Fruit fly (Drosophila melanogaster) whole organism, embryonic: ENCODE data around the gene cnc.

Source experiments
- Abd-B ChIP-seq: fragments of 200-800 bp; sonication (Bioruptor generic); optimal IDR thresholded peaks from 2 replicates; lab custom pipeline; 2018; ENCODE audit warnings: missing biosample characterization, mild to moderate bottlenecking, missing genetic modification characterization, moderate library complexity
- CG10366 ChIP-seq: fragments of 200-800 bp; sonication (Bioruptor generic); IDR thresholded peaks from 2 replicates; pipeline ENCODE4 v1.3.6; 2022; ENCODE audit warnings: missing biosample characterization, missing genetic modification characterization
- CG11456 ChIP-seq: fragments of 200-800 bp; sonication (Bioruptor generic); IDR thresholded peaks from 3 replicates; pipeline ENCODE4 v1.3.6; 2022; ENCODE audit warnings: missing biosample characterization, missing genetic modification characterization
- CG11695 ChIP-seq: fragments of 200-800 bp; sonication (Bioruptor generic); IDR thresholded peaks from 3 replicates; pipeline ENCODE4 v1.3.6; 2022; ENCODE audit warnings: missing biosample characterization, missing genetic modification characterization
- CG12744 ChIP-seq: fragments of 200-800 bp; sonication (Bioruptor generic); optimal IDR thresholded peaks from 2 replicates; lab custom pipeline; 2016; ENCODE audit warnings: missing biosample characterization, missing genetic modification characterization
- CG14441 ChIP-seq: fragments of 200-800 bp; sonication (Bioruptor generic); IDR thresholded peaks from 2 replicates; pipeline ENCODE4 v1.3.6; 2022; ENCODE audit warnings: missing biosample characterization, missing genetic modification characterization
- CG15269 ChIP-seq: fragments of 200-800 bp; sonication (Bioruptor generic); optimal IDR thresholded peaks from 2 replicates; lab custom pipeline; 2018; ENCODE audit warnings: missing biosample characterization, mild to moderate bottlenecking, missing genetic modification characterization, moderate library complexity
- CG1647 ChIP-seq: fragments of 200-800 bp; sonication (Bioruptor generic); optimal IDR thresholded peaks from 3 replicates; lab custom pipeline; 2016; ENCODE audit warnings: missing biosample characterization, missing genetic modification characterization
- CG16813 ChIP-seq: fragments of 200-800 bp; sonication (Bioruptor generic); IDR thresholded peaks from 3 replicates; pipeline ENCODE4 v1.3.6; 2022; ENCODE audit warnings: missing biosample characterization, missing genetic modification characterization; ENCODE audit not compliant: partially characterized antibody
- CG2129 ChIP-seq: fragments of 200-800 bp; sonication (Bioruptor generic); IDR thresholded peaks from 2 replicates; pipeline ENCODE4 v1.3.6; 2022; ENCODE audit warnings: missing biosample characterization, missing genetic modification characterization; ENCODE audit not compliant: partially characterized antibody
- CG31441 ChIP-seq: fragments of 200-800 bp; sonication (Bioruptor generic); IDR thresholded peaks from 2 replicates; pipeline ENCODE4 v1.3.6; 2022; ENCODE audit warnings: missing biosample characterization, missing genetic modification characterization
- CG3281 ChIP-seq: fragments of 200-800 bp; sonication (Bioruptor generic); optimal IDR thresholded peaks from 3 replicates; lab custom pipeline; 2017; ENCODE audit warnings: missing biosample characterization, mild to moderate bottlenecking, missing genetic modification characterization
- CG3726 ChIP-seq: fragments of 200-800 bp; sonication (Bioruptor generic); IDR thresholded peaks from 3 replicates; pipeline ENCODE4, ENCODE4 v1.3.6; 2022; ENCODE audit warnings: missing biosample characterization, missing genetic modification characterization
- CG4404 ChIP-seq: fragments of 200-800 bp; sonication (Bioruptor generic); IDR thresholded peaks from 2 replicates; pipeline ENCODE4 v1.3.6; 2022; ENCODE audit warnings: missing biosample characterization, missing genetic modification characterization
- CG4820 ChIP-seq: fragments of 200-800 bp; sonication (Bioruptor generic); optimal IDR thresholded peaks from 3 replicates; lab custom pipeline; 2016; ENCODE audit warnings: missing biosample characterization, missing genetic modification characterization
- CG7357 ChIP-seq: fragments of 200-800 bp; sonication (Bioruptor generic); IDR thresholded peaks from 3 replicates; pipeline ENCODE4 v1.3.6; 2022; ENCODE audit warnings: missing biosample characterization, missing genetic modification characterization
- CG7372 ChIP-seq: fragments of 200-800 bp; sonication (Bioruptor generic); IDR thresholded peaks from 2 replicates; pipeline ENCODE4 v1.3.6; 2022; ENCODE audit warnings: missing biosample characterization, missing genetic modification characterization
- CG7556 ChIP-seq: fragments of 200-800 bp; sonication (Bioruptor generic); optimal IDR thresholded peaks from 2 replicates; lab custom pipeline; 2017; ENCODE audit warnings: missing biosample characterization, mild to moderate bottlenecking, missing genetic modification characterization
- CG7839 ChIP-seq: fragments of 200-800 bp; sonication (Bioruptor generic); optimal IDR thresholded peaks from 3 replicates; lab custom pipeline; 2018; ENCODE audit warnings: missing biosample characterization, mild to moderate bottlenecking, missing genetic modification characterization, moderate library complexity
- CG8290 ChIP-seq, 3 experiments: fragments of 200-800 bp; sonication (Bioruptor generic); optimal IDR thresholded peaks; 2 replicates each; lab custom pipeline; 2016 to 2019; ENCODE audit warnings: missing biosample characterization in 3 of 3, missing genetic modification characterization in 3 of 3, mild to moderate bottlenecking in 2 of 3, moderate library complexity in 1 of 3
- CG9727 ChIP-seq: fragments of 200-800 bp; sonication (Bioruptor generic); optimal IDR thresholded peaks from 3 replicates; lab custom pipeline; 2017; ENCODE audit warnings: missing biosample characterization, mild to moderate bottlenecking, missing genetic modification characterization
- Doc3 ChIP-seq: fragments of 200-800 bp; sonication (Bioruptor generic); IDR thresholded peaks from 3 replicates; pipeline ENCODE4 v1.3.6; 2022; ENCODE audit warnings: missing biosample characterization, missing genetic modification characterization; ENCODE audit not compliant: partially characterized antibody
- Ets65A ChIP-seq: fragments of 200-800 bp; sonication (Bioruptor generic); peaks from one replicate; lab custom pipeline; 2016; ENCODE audit warnings: missing biosample characterization, missing genetic modification characterization
- HLH54F ChIP-seq: fragments of 200-800 bp; sonication (Bioruptor generic); optimal IDR thresholded peaks from 3 replicates; lab custom pipeline; 2016; ENCODE audit warnings: missing biosample characterization, missing genetic modification characterization
- Hey ChIP-seq: fragments of 200-800 bp; sonication (Bioruptor generic); optimal IDR thresholded peaks from 3 replicates; lab custom pipeline; 2018; ENCODE audit warnings: missing biosample characterization, mild to moderate bottlenecking, missing genetic modification characterization
- Med ChIP-seq: fragments of 200-800 bp; sonication (Bioruptor generic); peaks from one replicate; lab custom pipeline; 2016; ENCODE audit warnings: missing biosample characterization, missing genetic modification characterization, mild to moderate bottlenecking, inconsistent platforms, moderate library complexity
- Side ChIP-seq: fragments of 200-800 bp; sonication (Bioruptor generic); optimal IDR thresholded peaks from 2 replicates; lab custom pipeline; 2016; ENCODE audit warnings: missing biosample characterization, missing genetic modification characterization
- abd-A ChIP-seq: fragments of 200-800 bp; sonication (Bioruptor generic); optimal IDR thresholded peaks from 3 replicates; lab custom pipeline; 2019; ENCODE audit warnings: missing biosample characterization, mild to moderate bottlenecking, missing genetic modification characterization, moderate library complexity
- ac ChIP-seq: fragments of 200-800 bp; sonication (Bioruptor generic); optimal IDR thresholded peaks from 3 replicates; lab custom pipeline; 2017; ENCODE audit warnings: missing biosample characterization, mild to moderate bottlenecking, missing genetic modification characterization
- bab2 ChIP-seq: fragments of 200-800 bp; sonication (Bioruptor generic); optimal IDR thresholded peaks from 2 replicates; lab custom pipeline; 2016; ENCODE audit warnings: missing biosample characterization, missing genetic modification characterization
- caup ChIP-seq: fragments of 200-800 bp; sonication (Bioruptor generic); optimal IDR thresholded peaks from 3 replicates; lab custom pipeline; 2017; ENCODE audit warnings: missing biosample characterization, mild to moderate bottlenecking, missing genetic modification characterization, moderate library complexity; ENCODE audit not compliant: severe bottlenecking
- cg ChIP-seq: fragments of 200-800 bp; sonication (Bioruptor generic); optimal IDR thresholded peaks from 3 replicates; lab custom pipeline; 2019; ENCODE audit warnings: missing biosample characterization, mild to moderate bottlenecking, missing genetic modification characterization, moderate library complexity
- chm ChIP-seq: fragments of 200-800 bp; sonication (Bioruptor generic); IDR thresholded peaks from 2 replicates; pipeline ENCODE4 v1.3.6; 2022; ENCODE audit warnings: missing biosample characterization, missing genetic modification characterization
- fd102C ChIP-seq: fragments of 200-800 bp; sonication (Bioruptor generic); optimal IDR thresholded peaks from 2 replicates; lab custom pipeline; 2018; ENCODE audit warnings: missing biosample characterization, mild to moderate bottlenecking, missing genetic modification characterization, moderate library complexity
- gcm2 ChIP-seq: fragments of 200-800 bp; sonication (Bioruptor generic); optimal IDR thresholded peaks from 2 replicates; lab custom pipeline; 2016; ENCODE audit warnings: missing biosample characterization, missing genetic modification characterization
- gro ChIP-seq: fragments of 200-800 bp; sonication (Bioruptor generic); optimal IDR thresholded peaks from 2 replicates; lab custom pipeline; 2016; ENCODE audit warnings: missing biosample characterization, missing genetic modification characterization
- her ChIP-seq: fragments of 200-800 bp; sonication (Bioruptor generic); optimal IDR thresholded peaks from 2 replicates; lab custom pipeline; 2016; ENCODE audit warnings: missing biosample characterization, missing genetic modification characterization
- hkb ChIP-seq, 2 experiments: fragments of 200-800 bp in 1 of 2; fragments of >200 bp in 1 of 2; sonication (Bioruptor generic) in 1 of 2; IDR thresholded peaks in 1 of 2; optimal IDR thresholded peaks in 1 of 2; 2 replicates each; pipeline versions ENCODE4 v1.3.6 to Lab custom; 2017 to 2022; ENCODE audit warnings: missing biosample characterization in 1 of 2, missing genetic modification characterization in 1 of 2
- lab ChIP-seq: fragments of 200-800 bp; sonication (Bioruptor generic); optimal IDR thresholded peaks from 3 replicates; lab custom pipeline; 2017; ENCODE audit warnings: missing biosample characterization, missing genetic modification characterization, mild to moderate bottlenecking, moderate library complexity, missing genetic modification reagents
- mirr ChIP-seq: fragments of 200-800 bp; sonication (Bioruptor generic); optimal IDR thresholded peaks from 3 replicates; lab custom pipeline; 2018; ENCODE audit warnings: missing biosample characterization, mild to moderate bottlenecking, missing genetic modification characterization
- nerfin-1 ChIP-seq: fragments of 200-800 bp; sonication (Bioruptor generic); optimal IDR thresholded peaks from 3 replicates; lab custom pipeline; 2019; ENCODE audit warnings: missing biosample characterization, mild to moderate bottlenecking, missing genetic modification characterization, moderate library complexity
- ro ChIP-seq: fragments of 200-800 bp; sonication (Bioruptor generic); IDR thresholded peaks from 2 replicates; pipeline ENCODE4 v1.3.6; 2022; ENCODE audit warnings: missing biosample characterization, missing genetic modification characterization
- row ChIP-seq: fragments of 200-800 bp; sonication (Bioruptor generic); IDR thresholded peaks from 3 replicates; pipeline ENCODE4 v1.3.6; 2022; ENCODE audit warnings: missing biosample characterization, missing genetic modification characterization
- run ChIP-seq: fragments of 200-800 bp; sonication (Bioruptor generic); optimal IDR thresholded peaks from 3 replicates; lab custom pipeline; 2018; ENCODE audit warnings: missing biosample characterization, mild to moderate bottlenecking, missing genetic modification characterization
- sob ChIP-seq: fragments of 200-800 bp; sonication (Bioruptor generic); IDR thresholded peaks from 2 replicates; pipeline ENCODE4 v1.3.6; 2022; ENCODE audit warnings: missing biosample characterization, missing genetic modification characterization
- tin ChIP-seq: fragments of 200-800 bp; sonication (Bioruptor generic); optimal IDR thresholded peaks from 3 replicates; lab custom pipeline; 2016; ENCODE audit warnings: missing biosample characterization, missing genetic modification characterization
- ttk ChIP-seq: fragments of 200-800 bp; sonication (Bioruptor generic); IDR thresholded peaks from 2 replicates; pipeline ENCODE4 v2.1.2; 2022; ENCODE audit warnings: missing biosample characterization, missing genetic modification characterization
- wek ChIP-seq: fragments of 200-800 bp; sonication (Bioruptor generic); optimal IDR thresholded peaks from 3 replicates; lab custom pipeline; 2018; ENCODE audit warnings: missing biosample characterization, mild to moderate bottlenecking, missing genetic modification characterization, moderate library complexity
- zfh1 ChIP-seq: fragments of 200-800 bp; sonication (Bioruptor generic); IDR thresholded peaks from 3 replicates; pipeline ENCODE4 v1.3.6; 2022; ENCODE audit warnings: missing biosample characterization, missing genetic modification characterization

Gene cnc

DNA sequence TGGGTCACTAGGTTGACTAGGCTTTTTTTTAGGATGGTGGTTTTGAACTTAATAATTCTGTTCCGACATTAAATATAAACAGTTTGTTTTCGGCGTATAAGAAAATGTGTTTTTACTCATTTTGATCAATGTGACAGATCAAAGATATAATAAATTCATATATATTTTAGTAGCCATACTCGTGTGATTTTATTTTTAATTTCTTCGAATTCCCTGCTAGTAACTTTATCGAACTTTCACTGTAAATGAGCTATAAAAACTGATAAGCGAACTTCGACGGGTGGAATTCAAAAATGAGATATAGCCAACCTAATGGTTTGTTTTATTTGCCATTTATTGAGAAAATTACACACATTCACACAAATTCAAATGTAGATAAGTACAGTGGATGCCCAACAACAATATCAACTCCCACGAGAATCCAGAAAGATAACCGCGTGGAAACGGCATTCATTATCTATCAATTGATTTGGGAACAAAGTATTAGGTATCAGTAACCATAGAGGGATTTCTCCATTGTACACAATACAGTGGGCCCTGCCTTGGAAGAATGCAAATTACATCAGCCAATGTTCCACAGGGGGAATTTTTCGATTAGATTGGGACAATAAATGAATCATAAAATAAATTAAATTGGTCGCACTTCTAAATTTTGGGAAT lies 3.2 kb downstream of the cnc start (continued):
- no peak for TF ChIP-seq CG15269 (tag; lab: Kevin White, UChicago)
- TF ChIP-seq CG16813 (GFP tag; lab: Robert Waterston, UW), result no peak
- no peak for TF ChIP-seq tin
- peak; percentile 76 for TF ChIP-seq Med (GFP tag; lab: Kevin White, UChicago)
- no peak for TF ChIP-seq Abd-B
- no peak for TF ChIP-seq ttk (GFP tag; lab: Robert Waterston, UW)
- no peak for TF ChIP-seq CG1647 (GFP tag; lab: Kevin White, UChicago)
- peak; percentile 4 for TF ChIP-seq CG9727 (GFP tag; lab: Kevin White, UChicago)
- TF ChIP-seq fd102C (GFP tag; lab: Kevin White, UChicago), result no peak
- TF ChIP-seq CG2129 (GFP tag; lab: Robert Waterston, UW), result no peak
- no peak for TF ChIP-seq chm
- TF ChIP-seq CG3281, result peak; percentile 24
- no peak for TF ChIP-seq bab2
- TF ChIP-seq run (tag; lab: Kevin White, UChicago), result no peak
- TF ChIP-seq Hey (tag; lab: Kevin White, UChicago), result no peak
- no peak for TF ChIP-seq Side (GFP tag; lab: Kevin White, UChicago)
- TF ChIP-seq CG4820, result no peak
- no peak for TF ChIP-seq CG8290 (GFP tag; optimal IDR thresholded peaks at IDR 0.05; lab: Kevin White, UChicago)
- peak in 1 of 2 experiments; percentile 42 for TF ChIP-seq CG8290 (tag; optimal IDR thresholded peaks at IDR 0.05; lab: Kevin White, UChicago)
- TF ChIP-seq ac (GFP tag; lab: Kevin White, UChicago), result no peak
- no peak for TF ChIP-seq CG4404 (GFP tag; lab: Robert Waterston, UW)
- TF ChIP-seq HLH54F (GFP tag; lab: Kevin White, UChicago), result peak; percentile 8
- TF ChIP-seq gcm2 (GFP tag; lab: Kevin White, UChicago), result no peak
- TF ChIP-seq zfh1 (GFP tag; lab: Robert Waterston, UW), result no peak
- no peak for TF ChIP-seq Doc3 (GFP tag; lab: Robert Waterston, UW)
- no peak for TF ChIP-seq CG7556 (GFP tag; lab: Kevin White, UChicago)
- peak; percentile 37 for TF ChIP-seq lab (GFP tag; lab: Kevin White, UChicago)
- TF ChIP-seq row (GFP tag; lab: Robert Waterston, UW), result peak; percentile 45; the same call in 2 of the 3 replicates
- no peak for TF ChIP-seq sob
- peak; percentile 46 for TF ChIP-seq gro (GFP tag; lab: Kevin White, UChicago)
- TF ChIP-seq wek, result no peak
- TF ChIP-seq cg (GFP tag; lab: Kevin White, UChicago), result no peak
- no peak for TF ChIP-seq CG7372 (GFP tag; lab: Robert Waterston, UW)
- no peak for TF ChIP-seq her (GFP tag; lab: Kevin White, UChicago)
- 0 out of 3 replicates have a peak, but pooled peaks have one; percentile 14 for TF ChIP-seq CG7357 (GFP tag; lab: Robert Waterston, UW)
- TF ChIP-seq abd-A (tag; lab: Kevin White, UChicago), result no peak
- no peak for TF ChIP-seq ro
- TF ChIP-seq hkb (optimal IDR thresholded peaks at IDR 0.05; lab: Kevin White, UChicago), result no peak
- TF ChIP-seq hkb (GFP tag; IDR thresholded peaks at IDR 0.05; lab: Robert Waterston, UW), result no peak
- peak; percentile 21 for TF ChIP-seq CG7839 (tag; lab: Kevin White, UChicago)
- TF ChIP-seq CG14441 (GFP tag; lab: Robert Waterston, UW), result 0 out of 2 replicates have a peak, but pooled peaks have one; percentile 28
- no peak for TF ChIP-seq CG12744 (GFP tag; lab: Kevin White, UChicago)
- TF ChIP-seq nerfin-1 (tag; lab: Kevin White, UChicago), result no peak
- no peak for TF ChIP-seq CG11456 (GFP tag; lab: Robert Waterston, UW)
- peak; percentile 11 for TF ChIP-seq caup
- TF ChIP-seq CG3726, result no peak
- TF ChIP-seq mirr (GFP tag; lab: Kevin White, UChicago), result peak; percentile 97
- peak; percentile 37 for TF ChIP-seq Ets65A (GFP tag; lab: Kevin White, UChicago)
- TF ChIP-seq CG11695, result no peak
- no peak for TF ChIP-seq CG10366 (GFP tag; lab: Robert Waterston, UW)
- TF ChIP-seq CG31441 (GFP tag; lab: Robert Waterston, UW), result no peak
